Worm (Caenorhabditis elegans) whole organism, L4 larva: ENCODE results near the gene nex-3.

Source experiments
- F26F4.8 ChIP-seq: fragments of 200-800 bp; sonication (Bioruptor generic); conservative IDR thresholded peaks from 2 replicates; pipeline ENCODE4 v1.3.6; 2022; ENCODE audit warnings: missing genetic modification characterization, missing compliant biosample characterization
- F37D6.2 ChIP-seq: sonication (generic microtip); optimal IDR thresholded peaks from 2 replicates; lab custom pipeline; 2016; ENCODE audit warnings: mild to moderate bottlenecking, missing genetic modification characterization, missing compliant biosample characterization
- F44E2.7 ChIP-seq: fragments of 200-800 bp; sonication (Bioruptor generic); IDR thresholded peaks from 2 replicates; pipeline ENCODE4 v2.1.2; 2022; ENCODE audit warnings: missing genetic modification characterization, missing compliant biosample characterization
- R02D3.7 ChIP-seq: fragments of 150-350 bp; sonication (generic microtip); optimal IDR thresholded peaks from 3 replicates; lab custom pipeline; 2014; ENCODE audit warnings: missing biosample characterization, missing genetic modification characterization
- T20F7.1 ChIP-seq: fragments of 200-800 bp; sonication (Bioruptor generic); optimal IDR thresholded peaks from 2 replicates; lab custom pipeline; 2018; ENCODE audit warnings: mild to moderate bottlenecking, missing genetic modification characterization, missing compliant biosample characterization
- T26A8.4 ChIP-seq: fragments of 200-800 bp; sonication (Bioruptor generic); IDR thresholded peaks from 2 replicates; pipeline ENCODE4 v1.3.6; 2022; ENCODE audit warnings: missing genetic modification characterization, missing compliant biosample characterization
- Y48G9A.11 ChIP-seq: fragments of 200-800 bp; sonication (Bioruptor generic); IDR thresholded peaks from 2 replicates; pipeline ENCODE4 v1.3.6; 2022; ENCODE audit warnings: missing genetic modification reagents, missing genetic modification characterization, missing compliant biosample characterization
- Y5F2A.4 ChIP-seq: fragments of 200-800 bp; sonication (Bioruptor generic); optimal IDR thresholded peaks from 2 replicates; lab custom pipeline; 2018; ENCODE audit warnings: mild to moderate bottlenecking, missing genetic modification characterization, missing compliant biosample characterization
- Y75B8A.6 ChIP-seq: fragments of 200-800 bp; sonication (Bioruptor generic); IDR thresholded peaks from 2 replicates; pipeline ENCODE4 v1.3.6; 2022; ENCODE audit warnings: missing genetic modification reagents, missing genetic modification characterization, missing compliant biosample characterization
- ZK546.5 ChIP-seq, 2 experiments: sonication (generic microtip); optimal IDR thresholded peaks; 2 replicates each; lab custom pipeline; 2017; ENCODE audit warnings: missing biosample characterization in 2 of 2, missing genetic modification characterization in 2 of 2
- aha-1 ChIP-seq: fragments of 150-350 bp; peaks from one replicate; lab custom pipeline; 2014; ENCODE audit warnings: missing biosample characterization, missing genetic modification characterization
- attf-4 ChIP-seq: sonication (generic microtip); optimal IDR thresholded peaks from 3 replicates; lab custom pipeline; 2017; ENCODE audit warnings: missing biosample characterization, missing genetic modification characterization
- ceh-44 ChIP-seq: fragments of 200-800 bp; sonication (Bioruptor generic); IDR thresholded peaks from 2 replicates; pipeline ENCODE4 v1.3.6; 2022; ENCODE audit warnings: missing genetic modification reagents, missing genetic modification characterization, missing compliant biosample characterization
- ceh-62 ChIP-seq: sonication (generic microtip); optimal IDR thresholded peaks from 2 replicates; lab custom pipeline; 2017; ENCODE audit warnings: missing biosample characterization, missing genetic modification characterization
- ceh-82 ChIP-seq: sonication (generic microtip); optimal IDR thresholded peaks from 2 replicates; lab custom pipeline; 2017; ENCODE audit warnings: missing biosample characterization, missing genetic modification characterization
- ctbp-1 ChIP-seq: fragments of 200-800 bp; sonication (Bioruptor generic); IDR thresholded peaks from 2 replicates; pipeline ENCODE4 v1.3.6; 2022; ENCODE audit warnings: missing genetic modification reagents, missing genetic modification characterization, missing compliant biosample characterization
- daf-12 ChIP-seq: fragments of 150-350 bp; optimal IDR thresholded peaks from 2 replicates; lab custom pipeline; 2014; ENCODE audit warnings: missing biosample characterization, missing genetic modification reagents, missing genetic modification characterization
- daf-16 ChIP-seq, 3 experiments: sonication (generic microtip); optimal IDR thresholded peaks; 2 replicates each; lab custom pipeline; 2016 to 2017; ENCODE audit warnings: missing genetic modification characterization in 3 of 3, missing genetic modification reagents in 3 of 3, mild to moderate bottlenecking in 2 of 3, missing compliant biosample characterization in 2 of 3, missing biosample characterization in 1 of 3, moderate library complexity in 1 of 3
- dmd-9 ChIP-seq: fragments of 200-800 bp; sonication (Bioruptor generic); IDR thresholded peaks from 2 replicates; pipeline ENCODE4 v1.3.6; 2022; ENCODE audit warnings: missing genetic modification reagents, missing genetic modification characterization, missing compliant biosample characterization
- egl-27 ChIP-seq: sonication (generic microtip); optimal IDR thresholded peaks from 3 replicates; lab custom pipeline; 2017; ENCODE audit warnings: missing biosample characterization, missing genetic modification reagents, missing genetic modification characterization
- fos-1 ChIP-seq: fragments of 150-350 bp; optimal IDR thresholded peaks from 2 replicates; lab custom pipeline; 2014; ENCODE audit warnings: missing biosample characterization, missing genetic modification characterization
- hif-1 ChIP-seq, 2 experiments: sonication (generic microtip); optimal IDR thresholded peaks; 2 replicates each; lab custom pipeline; 2016 to 2017; ENCODE audit warnings: missing compliant biosample characterization in 2 of 2, missing genetic modification characterization in 2 of 2, missing genetic modification reagents in 2 of 2, missing genotype in 2 of 2, mild to moderate bottlenecking in 1 of 2
- lin-29 ChIP-seq: fragments of 200-800 bp; sonication (Bioruptor generic); IDR thresholded peaks from 2 replicates; pipeline ENCODE4 v1.3.6; 2022; ENCODE audit warnings: missing genetic modification reagents, missing genetic modification characterization, missing compliant biosample characterization
- lin-39 ChIP-seq: fragments of 150-350 bp; optimal IDR thresholded peaks from 2 replicates; lab custom pipeline; 2014; ENCODE audit warnings: missing biosample characterization, missing genetic modification reagents, missing genetic modification characterization
- lir-3 ChIP-seq: sonication (generic microtip); optimal IDR thresholded peaks from 2 replicates; lab custom pipeline; 2016; ENCODE audit warnings: mild to moderate bottlenecking, missing genetic modification characterization, missing compliant biosample characterization
- madf-9 ChIP-seq: fragments of 200-800 bp; sonication (Bioruptor generic); conservative IDR thresholded peaks from 2 replicates; pipeline ENCODE4 v1.3.6; 2022; ENCODE audit warnings: missing genetic modification reagents, missing genetic modification characterization, missing compliant biosample characterization
- mdt-29 ChIP-seq: fragments of 200-800 bp; sonication (Bioruptor generic); IDR thresholded peaks from 2 replicates; pipeline ENCODE4 v1.3.6; 2022; ENCODE audit warnings: missing genetic modification reagents, missing genetic modification characterization, missing compliant biosample characterization
- mep-1 ChIP-seq: fragments of 150-350 bp; sonication (generic microtip); optimal IDR thresholded peaks from 3 replicates; lab custom pipeline; 2014; ENCODE audit warnings: missing biosample characterization, missing genetic modification characterization
- mes-2 ChIP-seq: sonication (generic microtip); optimal IDR thresholded peaks from 2 replicates; lab custom pipeline; 2016; ENCODE audit warnings: missing genotype, mild to moderate bottlenecking, missing genetic modification characterization, missing compliant biosample characterization; ENCODE audit not compliant: poor library complexity, severe bottlenecking
- mxl-2 ChIP-seq: fragments of 200-800 bp; sonication (Bioruptor generic); conservative IDR thresholded peaks from 2 replicates; pipeline ENCODE4 v1.3.6; 2022; ENCODE audit warnings: missing genetic modification reagents, missing genetic modification characterization, missing compliant biosample characterization
- nhr-102 ChIP-seq: sonication (generic microtip); optimal IDR thresholded peaks from 2 replicates; lab custom pipeline; 2016; ENCODE audit warnings: mild to moderate bottlenecking, missing genetic modification characterization, moderate library complexity, missing compliant biosample characterization
- nhr-11 ChIP-seq: fragments of 150-350 bp; optimal IDR thresholded peaks from 2 replicates; lab custom pipeline; 2014; ENCODE audit warnings: missing biosample characterization, missing genetic modification characterization
- nhr-111 ChIP-seq: fragments of 200-800 bp; sonication (Bioruptor generic); optimal IDR thresholded peaks from 2 replicates; lab custom pipeline; 2018; ENCODE audit warnings: mild to moderate bottlenecking, missing genetic modification characterization, missing compliant biosample characterization
- nhr-237 ChIP-seq: sonication (generic microtip); optimal IDR thresholded peaks from 2 replicates; lab custom pipeline; 2017; ENCODE audit warnings: missing biosample characterization, missing genetic modification characterization
- nhr-25 ChIP-seq: sonication (generic microtip); optimal IDR thresholded peaks from 2 replicates; lab custom pipeline; 2017; ENCODE audit warnings: missing genetic modification characterization, mild to moderate bottlenecking, missing compliant biosample characterization, antibody characterized with exemption, moderate library complexity, borderline replicate concordance; ENCODE audit not compliant: insufficient read depth
- nhr-28 ChIP-seq: fragments of 150-350 bp; optimal IDR thresholded peaks from 2 replicates; lab custom pipeline; 2014; ENCODE audit warnings: missing biosample characterization, missing genetic modification characterization
- nhr-41 ChIP-seq: fragments of 200-800 bp; sonication (Bioruptor generic); IDR thresholded peaks from 2 replicates; pipeline ENCODE4 v1.3.6; 2022; ENCODE audit warnings: missing genetic modification reagents, missing genetic modification characterization, missing compliant biosample characterization
- nhr-6 ChIP-seq: fragments of 150-350 bp; optimal IDR thresholded peaks from 2 replicates; lab custom pipeline; 2014; ENCODE audit warnings: missing biosample characterization, missing genetic modification characterization
- nhr-76 ChIP-seq: fragments of 150-350 bp; optimal IDR thresholded peaks from 2 replicates; lab custom pipeline; 2014; ENCODE audit warnings: missing biosample characterization, missing genetic modification characterization
- pha-4 ChIP-seq, 2 experiments: fragments of 150-350 bp in 1 of 2; fragments of 200-800 bp in 1 of 2; sonication (Bioruptor generic) in 1 of 2; IDR thresholded peaks in 1 of 2; optimal IDR thresholded peaks in 1 of 2; 2 replicates each; pipeline versions ENCODE4 v1.3.6 to Lab custom; 2014 to 2022; ENCODE audit warnings: missing genetic modification characterization in 2 of 2, missing genetic modification reagents in 2 of 2, missing biosample characterization in 1 of 2, missing compliant biosample characterization in 1 of 2
- pqm-1 ChIP-seq: sonication (generic microtip); optimal IDR thresholded peaks from 2 replicates; lab custom pipeline; 2017; ENCODE audit warnings: missing biosample characterization, missing genetic modification characterization
- set-16 ChIP-seq: fragments of 200-800 bp; sonication (Bioruptor generic); IDR thresholded peaks from 2 replicates; pipeline ENCODE4 v1.3.6; 2022; ENCODE audit warnings: missing genetic modification reagents, missing genetic modification characterization, missing compliant biosample characterization
- snpc-1.2 ChIP-seq: fragments of 200-800 bp; sonication (Bioruptor generic); IDR thresholded peaks from 2 replicates; pipeline ENCODE4 v1.3.6; 2022; ENCODE audit warnings: missing genetic modification reagents, missing genetic modification characterization, missing compliant biosample characterization
- spr-3 ChIP-seq: fragments of 200-800 bp; sonication (Bioruptor generic); optimal IDR thresholded peaks from 2 replicates; lab custom pipeline; 2018; ENCODE audit warnings: mild to moderate bottlenecking, missing genetic modification characterization, missing compliant biosample characterization
- tag-97 ChIP-seq: fragments of 200-800 bp; sonication (Bioruptor generic); IDR thresholded peaks from 2 replicates; pipeline ENCODE4 v1.3.6; 2022; ENCODE audit warnings: missing genetic modification characterization, missing compliant biosample characterization
- unc-62 ChIP-seq, 3 experiments: fragments of 150-350 bp in 1 of 3; sonication (generic microtip); optimal IDR thresholded peaks in 2 of 3; peaks in 1 of 3; 1 replicate in 1 of 3; 2 replicates in 2 of 3; lab custom pipeline; 2014 to 2017; ENCODE audit warnings: missing biosample characterization in 3 of 3, missing genetic modification characterization in 3 of 3, missing genetic modification reagents in 3 of 3, missing genotype in 1 of 3
- vab-7 ChIP-seq: fragments of 200-800 bp; sonication (Bioruptor generic); IDR thresholded peaks from 2 replicates; pipeline ENCODE4 v1.3.6; 2022; ENCODE audit warnings: missing genetic modification reagents, missing genetic modification characterization, missing compliant biosample characterization
- zip-2 ChIP-seq: fragments of 150-350 bp; optimal IDR thresholded peaks from 2 replicates; lab custom pipeline; 2014; ENCODE audit warnings: missing biosample characterization, missing genetic modification characterization
- ztf-7 ChIP-seq: fragments of 150-350 bp; optimal IDR thresholded peaks from 2 replicates; lab custom pipeline; 2014; ENCODE audit warnings: missing biosample characterization, missing genetic modification characterization

nex-3 gene

DNA sequence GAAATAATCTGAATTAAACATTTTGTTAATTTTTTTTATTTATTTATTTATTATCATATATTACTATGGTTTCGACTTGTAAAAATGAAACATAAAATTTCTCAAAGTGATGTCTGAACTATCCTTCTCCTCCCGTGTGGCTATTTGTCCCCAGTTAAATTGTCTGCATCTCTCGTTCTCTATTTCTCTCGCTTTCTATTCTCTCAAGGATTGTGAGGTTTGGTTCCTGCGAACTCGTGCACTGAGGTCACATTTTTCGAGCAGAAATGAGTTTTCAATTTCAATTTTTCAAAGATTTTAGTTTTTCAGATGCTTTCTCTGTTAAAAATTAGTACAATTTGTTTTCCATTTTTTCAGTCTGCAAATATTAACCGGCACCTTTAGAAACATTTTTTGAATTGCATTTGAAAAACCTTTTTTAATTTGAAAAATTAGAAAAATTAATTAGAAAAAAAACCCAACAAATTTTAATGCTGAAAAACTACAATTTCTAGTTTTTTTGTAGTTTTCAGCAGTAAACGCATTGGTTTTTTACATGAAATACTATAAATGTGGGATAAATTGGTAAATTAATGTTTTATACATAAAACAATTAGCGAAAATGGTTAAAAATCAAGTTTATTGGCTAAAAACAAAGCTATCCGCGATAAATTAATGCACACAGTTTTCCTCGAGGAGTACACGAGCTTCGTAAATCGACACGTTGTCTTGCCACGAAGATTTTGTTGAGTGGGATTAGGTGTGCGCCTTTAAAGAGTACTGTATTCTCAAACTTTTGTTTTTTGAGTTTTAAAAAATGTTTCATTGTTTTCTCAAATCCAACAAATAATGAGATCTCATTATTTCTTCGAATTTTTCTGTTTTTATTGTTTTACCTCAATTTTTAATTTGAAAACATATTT lies 29.5 kb upstream of the nex-3 start (continued):
- TF ChIP-seq ceh-62 (tag; lab: Kevin White, UChicago) = no peak
- TF ChIP-seq nhr-41 (GFP tag; lab: Robert Waterston, UW) = no peak
- TF ChIP-seq aha-1 (tag; lab: Kevin White, UChicago) = peak; percentile 90
- no peak for TF ChIP-seq spr-3
- TF ChIP-seq F44E2.7 (GFP tag; lab: Robert Waterston, UW) = no peak
- no peak for TF ChIP-seq ceh-44 (GFP tag; lab: Robert Waterston, UW)
- no peak for TF ChIP-seq nhr-111 (GFP tag; lab: Kevin White, UChicago)
- no peak for TF ChIP-seq vab-7
- no peak for TF ChIP-seq egl-27 (tag; lab: Kevin White, UChicago)
- TF ChIP-seq T20F7.1 (GFP tag; lab: Kevin White, UChicago) = no peak
- TF ChIP-seq F37D6.2 (tag; lab: Kevin White, UChicago) = no peak
- TF ChIP-seq mes-2 (tag; lab: Kevin White, UChicago) = no peak
- no peak for TF ChIP-seq daf-16 (GFP tag; optimal IDR thresholded peaks at IDR 0.05; lab: Kevin White, UChicago)
- peak; percentile 25 for TF ChIP-seq daf-16 (tag; optimal IDR thresholded peaks at IDR 0.05; lab: Kevin White, UChicago)
- no peak for TF ChIP-seq hif-1 (tag; optimal IDR thresholded peaks at IDR 0.05; lab: Kevin White, UChicago)
- TF ChIP-seq nhr-6 (tag; lab: Kevin White, UChicago) = no peak
- TF ChIP-seq daf-12 (tag; lab: Kevin White, UChicago) = no peak
- no peak for TF ChIP-seq nhr-76 (tag; lab: Kevin White, UChicago)
- no peak for TF ChIP-seq nhr-25 (tag; lab: Kevin White, UChicago)
- no peak for TF ChIP-seq nhr-11 (tag; lab: Kevin White, UChicago)
- TF ChIP-seq nhr-28 (tag; lab: Kevin White, UChicago) = peak; percentile 46
- no peak for TF ChIP-seq F26F4.8 (GFP tag; lab: Robert Waterston, UW)
- no peak for TF ChIP-seq ZK546.5 (tag; optimal IDR thresholded peaks at IDR 0.05; lab: Kevin White, UChicago)
- no peak for TF ChIP-seq snpc-1.2 (GFP tag; lab: Robert Waterston, UW)
- TF ChIP-seq pqm-1 = no peak
- TF ChIP-seq unc-62 (GFP tag; optimal IDR thresholded peaks at IDR 0.05 in 1 of 2; lab: Kevin White, UChicago) = no peak
- no peak for TF ChIP-seq unc-62 (tag; optimal IDR thresholded peaks at IDR 0.05; lab: Kevin White, UChicago)
- no peak for TF ChIP-seq Y5F2A.4 (GFP tag; lab: Kevin White, UChicago)
- no peak for TF ChIP-seq lir-3 (tag; lab: Kevin White, UChicago)
- TF ChIP-seq set-16 = no peak
- no peak for TF ChIP-seq zip-2 (tag; lab: Kevin White, UChicago)
- TF ChIP-seq dmd-9 = no peak
- TF ChIP-seq ctbp-1 (GFP tag; lab: Robert Waterston, UW) = no peak
- no peak for TF ChIP-seq pha-4 (GFP tag; IDR thresholded peaks at IDR 0.05; lab: Robert Waterston, UW)
- no peak for TF ChIP-seq pha-4 (tag; optimal IDR thresholded peaks at IDR 0.05; lab: Kevin White, UChicago)
- no peak for TF ChIP-seq tag-97
- no peak for TF ChIP-seq madf-9 (GFP tag; lab: Robert Waterston, UW)
- TF ChIP-seq nhr-237 (tag; lab: Kevin White, UChicago) = no peak
- no peak for TF ChIP-seq ztf-7 (tag; lab: Kevin White, UChicago)
- no peak for TF ChIP-seq mxl-2
- no peak for TF ChIP-seq attf-4 (tag; lab: Kevin White, UChicago)
- no peak for TF ChIP-seq lin-39 (tag; lab: Kevin White, UChicago)
- TF ChIP-seq R02D3.7 (tag; lab: Kevin White, UChicago) = peak; percentile 46
- no peak for TF ChIP-seq Y48G9A.11 (GFP tag; lab: Robert Waterston, UW)
- no peak for TF ChIP-seq lin-29 (GFP tag; lab: Robert Waterston, UW)
- no peak for TF ChIP-seq fos-1 (tag; lab: Kevin White, UChicago)
- TF ChIP-seq T26A8.4 (GFP tag; lab: Robert Waterston, UW) = no peak
- TF ChIP-seq nhr-102 (tag; lab: Kevin White, UChicago) = no peak
- no peak for TF ChIP-seq Y75B8A.6
- no peak for TF ChIP-seq ceh-82 (tag; lab: Kevin White, UChicago)
- peak; percentile 23 for TF ChIP-seq mep-1 (tag; lab: Kevin White, UChicago)
- no peak for TF ChIP-seq mdt-29 (GFP tag; lab: Robert Waterston, UW)
